Worm (Caenorhabditis elegans): ENCODE data around the gene C18A3.3.
A peak's percentile ranks its signal among the peaks of the same experiment; 100 is the strongest.

Gene C18A3.3

DNA sequence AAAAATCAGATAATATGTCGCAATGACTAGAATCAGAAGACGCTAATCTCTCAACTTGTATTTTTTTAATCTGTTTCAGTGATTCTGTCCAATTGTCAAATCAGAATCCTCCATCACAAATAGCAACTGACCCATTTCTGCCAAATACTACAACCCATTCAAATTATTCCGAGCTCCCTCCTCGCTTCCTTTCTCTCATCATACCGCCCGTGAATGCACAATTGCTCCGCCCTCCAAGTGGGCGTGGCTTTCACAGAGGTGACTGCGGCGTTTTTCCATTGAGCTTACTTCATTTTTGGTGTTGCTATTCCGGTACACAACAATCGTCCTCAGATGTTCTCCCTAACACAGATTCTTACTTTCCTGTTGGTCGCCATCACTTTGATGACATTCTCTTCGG is 35.4 kb upstream of the C18A3.3 start, which contains the start of gene flp-27:
TSS of gene flp-27 (plus strand) at position 301 of the 400 bp plus-strand sequence.
- no peak for TF ChIP-seq lin-39 (tag; optimal IDR thresholded peaks at IDR 0.05)
- TF ChIP-seq Y116A8C.19 (tag; optimal IDR thresholded peaks at IDR 0.05; ENCODE audit: borderline replicate concordance): no peak

DNA sequence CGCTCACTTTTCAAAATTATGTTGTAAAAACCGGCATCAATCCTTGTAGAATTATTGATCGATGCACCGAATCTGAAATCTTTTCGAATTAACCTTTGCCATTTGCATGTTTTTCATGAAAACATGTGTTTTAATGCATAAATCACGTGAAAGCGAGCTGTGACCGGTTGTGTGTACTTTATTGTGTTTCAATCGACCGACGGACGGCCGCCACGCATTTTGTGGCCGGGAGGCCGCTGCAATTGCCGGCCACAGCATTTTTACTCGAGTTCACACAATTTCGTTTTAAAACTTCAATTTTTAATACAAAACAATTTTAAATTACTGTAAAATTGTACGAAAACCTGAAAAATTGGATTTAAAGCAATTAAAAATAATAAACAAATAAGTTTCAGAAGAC is 27.1 kb upstream of the C18A3.3 start, which contains the start of gene C25H3.11:
TSS of gene C25H3.11 (minus strand) at position 82 of the 400 bp plus-strand sequence.
- TF ChIP-seq C04F5.9 (tag; optimal IDR thresholded peaks at IDR 0.05): no peak
- TF ChIP-seq nhr-77 (tag; optimal IDR thresholded peaks at IDR 0.05): no peak
- TF ChIP-seq ceh-88 (GFP tag; IDR thresholded peaks at IDR 0.05): no peak
- no peak for TF ChIP-seq ceh-8 (GFP tag; optimal IDR thresholded peaks at IDR 0.05)
- no peak for TF ChIP-seq fkh-10 (GFP tag; optimal IDR thresholded peaks at IDR 0.05)
- TF ChIP-seq nhr-20 (tag; optimal IDR thresholded peaks at IDR 0.05): peak; percentile 31
- TF ChIP-seq nhr-71 (tag; optimal IDR thresholded peaks at IDR 0.05): peak; percentile 40
- TF ChIP-seq aha-1 (tag; optimal IDR thresholded peaks at IDR 0.05): no peak
- no peak for TF ChIP-seq jun-1 (tag; optimal IDR thresholded peaks at IDR 0.05)
- no peak for TF ChIP-seq isw-1 (GFP tag; IDR thresholded peaks at IDR 0.05)
- no peak for TF ChIP-seq tlp-1 (tag; optimal IDR thresholded peaks at IDR 0.05)
- TF ChIP-seq nhr-11 (tag; optimal IDR thresholded peaks at IDR 0.05): no peak
- TF ChIP-seq xbp-1 (tag; optimal IDR thresholded peaks at IDR 0.05): no peak
- peak in 1 of 2 experiments; percentile 40 for TF ChIP-seq lin-35 (GFP tag; optimal IDR thresholded peaks at IDR 0.05)
- no peak for TF ChIP-seq ztf-4 (tag; optimal IDR thresholded peaks at IDR 0.05)
- no peak for TF ChIP-seq unc-30 (tag; optimal IDR thresholded peaks at IDR 0.05)
- TF ChIP-seq elt-2 (tag; optimal IDR thresholded peaks at IDR 0.05): peak; percentile 34
- no peak for TF ChIP-seq grh-1 (GFP tag; IDR thresholded peaks at IDR 0.05)
- TF ChIP-seq lsy-2 (tag; optimal IDR thresholded peaks at IDR 0.05): peak; percentile 11 to 14
- peak; percentile 53 for TF ChIP-seq snu-23 (GFP tag; optimal IDR thresholded peaks at IDR 0.05)
- TF ChIP-seq ceh-82 (tag; optimal IDR thresholded peaks at IDR 0.05): no peak
- no peak for TF ChIP-seq unc-62 (GFP tag; optimal IDR thresholded peaks at IDR 0.05)
- no peak for TF ChIP-seq lin-13 (GFP tag; optimal IDR thresholded peaks at IDR 0.05)
- TF ChIP-seq zip-4 (GFP tag; optimal IDR thresholded peaks at IDR 0.05): no peak
- TF ChIP-seq snpc-4 (tag; optimal IDR thresholded peaks at IDR 0.05): no peak
- TF ChIP-seq dsc-1 (tag; optimal IDR thresholded peaks at IDR 0.05): peak; percentile 9
- TF ChIP-seq lin-14 (GFP tag; optimal IDR thresholded peaks at IDR 0.05): peak; percentile 56
- TF ChIP-seq elt-3 (tag; optimal IDR thresholded peaks at IDR 0.05): no peak
- TF ChIP-seq pqm-1 (tag; optimal IDR thresholded peaks at IDR 0.05): no peak
- no peak for TF ChIP-seq lin-39 (tag; optimal IDR thresholded peaks at IDR 0.05)
- TF ChIP-seq mdl-1 (tag; optimal IDR thresholded peaks at IDR 0.05): peak in 1 of 2 experiments; percentile 32
- TF ChIP-seq nhr-28 (tag; optimal IDR thresholded peaks at IDR 0.05): no peak
- TF ChIP-seq ces-1 (GFP tag; optimal IDR thresholded peaks at IDR 0.05): no peak
- TF ChIP-seq fos-1 (tag; optimal IDR thresholded peaks at IDR 0.05): no peak
- TF ChIP-seq nhr-47 (tag; optimal IDR thresholded peaks at IDR 0.05): no peak
- TF ChIP-seq pag-3 (tag; optimal IDR thresholded peaks at IDR 0.05; ENCODE audit: borderline replicate concordance, insufficient read depth): no peak
- TF ChIP-seq lir-3 (tag; optimal IDR thresholded peaks at IDR 0.05; ENCODE audit: poor library complexity): no peak
- no peak for TF ChIP-seq sup-37 (GFP tag; optimal IDR thresholded peaks at IDR 0.05)
- TF ChIP-seq Y116A8C.19 (tag; optimal IDR thresholded peaks at IDR 0.05; ENCODE audit: borderline replicate concordance): no peak
- TF ChIP-seq fkh-4 (tag; optimal IDR thresholded peaks at IDR 0.05; ENCODE audit: borderline replicate concordance): no peak
- TF ChIP-seq nhr-85 (tag): peak; percentile 70
- TF ChIP-seq irx-1 (tag; optimal IDR thresholded peaks at IDR 0.05): no peak
- no peak for TF ChIP-seq ets-5 (GFP tag; IDR thresholded peaks at IDR 0.05)
- no peak for TF ChIP-seq unc-98 (GFP tag; IDR thresholded peaks at IDR 0.05)
- no peak for TF ChIP-seq mef-2 (tag; optimal IDR thresholded peaks at IDR 0.05)
- no peak for TF ChIP-seq efl-3 (GFP tag; optimal IDR thresholded peaks at IDR 0.05)
- peak; percentile 14 for TF ChIP-seq nhr-90 (tag; optimal IDR thresholded peaks at IDR 0.05; ENCODE audit: poor library complexity)
- no peak for TF ChIP-seq ztf-11 (tag; optimal IDR thresholded peaks at IDR 0.05)
- peak; percentile 6 for TF ChIP-seq unc-130 (tag; optimal IDR thresholded peaks at IDR 0.05)
- TF ChIP-seq ama-1 (optimal IDR thresholded peaks at IDR 0.05): no peak
- no peak for TF ChIP-seq skn-1 (tag; optimal IDR thresholded peaks at IDR 0.05)
